Fruit fly (Drosophila melanogaster) whole organism, embryonic: ENCODE data around the gene CG44000.
A peak's percentile ranks its signal among the peaks of the same experiment; 100 is the strongest.

Experiments
- Atf-2 ChIP-seq: fragments of 200-800 bp; sonication (Bioruptor generic); optimal IDR thresholded peaks from 2 replicates; lab custom pipeline; 2016; ENCODE audit warnings: missing biosample characterization, missing genetic modification characterization
- CG10147 ChIP-seq: fragments of 200-800 bp; sonication (Bioruptor generic); optimal IDR thresholded peaks from 2 replicates; lab custom pipeline; 2019; ENCODE audit warnings: missing biosample characterization, mild to moderate bottlenecking, missing genetic modification characterization, moderate library complexity
- CG10366 ChIP-seq: fragments of 200-800 bp; sonication (Bioruptor generic); IDR thresholded peaks from 2 replicates; pipeline ENCODE4 v1.3.6; 2022; ENCODE audit warnings: missing biosample characterization, missing genetic modification characterization
- CG1233 ChIP-seq: fragments of 200-800 bp; sonication (Bioruptor generic); optimal IDR thresholded peaks from 4 replicates; lab custom pipeline; 2018; ENCODE audit warnings: missing biosample characterization, mild to moderate bottlenecking, missing genetic modification characterization
- CG17186 ChIP-seq: fragments of 200-800 bp; sonication (Bioruptor generic); optimal IDR thresholded peaks from 3 replicates; lab custom pipeline; 2017; ENCODE audit warnings: missing biosample characterization, missing genetic modification reagents, missing genetic modification characterization
- CG17612 ChIP-seq: fragments of 200-800 bp; sonication (Bioruptor generic); IDR thresholded peaks from 2 replicates; pipeline ENCODE4 v1.3.6; 2022; ENCODE audit warnings: missing biosample characterization, missing genetic modification characterization
- CG1832 ChIP-seq: fragments of 200-800 bp; sonication (Bioruptor generic); optimal IDR thresholded peaks from 2 replicates; lab custom pipeline; 2017; ENCODE audit warnings: missing biosample characterization, mild to moderate bottlenecking, missing genetic modification characterization, inconsistent platforms
- CG30020 ChIP-seq: fragments of 200-800 bp; optimal IDR thresholded peaks from 2 replicates; lab custom pipeline; 2019; ENCODE audit warnings: missing biosample characterization, mild to moderate bottlenecking, missing genetic modification characterization, moderate library complexity
- CG30403 ChIP-seq: fragments of 200-800 bp; sonication (Bioruptor generic); optimal IDR thresholded peaks from 3 replicates; lab custom pipeline; 2016; ENCODE audit warnings: missing biosample characterization, missing genetic modification characterization
- CG3065 ChIP-seq: fragments of 200-800 bp; sonication (Bioruptor generic); optimal IDR thresholded peaks from 2 replicates; lab custom pipeline; 2016; ENCODE audit warnings: missing biosample characterization, missing genetic modification characterization
- CG3281 ChIP-seq: fragments of 200-800 bp; sonication (Bioruptor generic); optimal IDR thresholded peaks from 3 replicates; lab custom pipeline; 2017; ENCODE audit warnings: missing biosample characterization, mild to moderate bottlenecking, missing genetic modification characterization
- CG34224 ChIP-seq: fragments of 200-800 bp; sonication (Bioruptor generic); IDR thresholded peaks from 3 replicates; pipeline ENCODE4 v1.3.6; 2022; ENCODE audit warnings: missing biosample characterization, missing genetic modification characterization; ENCODE audit not compliant: partially characterized antibody
- CG4854 ChIP-seq: fragments of 200-800 bp; sonication (Bioruptor generic); optimal IDR thresholded peaks from 2 replicates; lab custom pipeline; 2016; ENCODE audit warnings: missing biosample characterization, missing genetic modification characterization, inconsistent platforms
- CG6765 ChIP-seq: fragments of 200-800 bp; sonication (Bioruptor generic); optimal IDR thresholded peaks from 3 replicates; lab custom pipeline; 2017; ENCODE audit warnings: missing biosample characterization, mild to moderate bottlenecking, missing genetic modification characterization
- CG7987 ChIP-seq: fragments of 200-800 bp; sonication (Bioruptor generic); optimal IDR thresholded peaks from 2 replicates; lab custom pipeline; 2018; ENCODE audit warnings: missing biosample characterization, mild to moderate bottlenecking, missing genetic modification characterization, moderate library complexity
- CG9215 ChIP-seq: fragments of 200-800 bp; sonication (Bioruptor generic); IDR thresholded peaks from 2 replicates; pipeline ENCODE4 v1.3.6; 2022; ENCODE audit warnings: missing biosample characterization, missing genetic modification characterization
- CrebB ChIP-seq: fragments of 200-800 bp; sonication (Bioruptor generic); optimal IDR thresholded peaks from 3 replicates; lab custom pipeline; 2018; ENCODE audit warnings: missing biosample characterization, mild to moderate bottlenecking, missing genetic modification characterization
- Deaf1 ChIP-seq: fragments of 200-800 bp; optimal IDR thresholded peaks from 3 replicates; lab custom pipeline; 2019; ENCODE audit warnings: missing biosample characterization, mild to moderate bottlenecking, missing genetic modification characterization, moderate library complexity
- E2f1 ChIP-seq: fragments of 200-800 bp; sonication (Bioruptor generic); IDR thresholded peaks from 2 replicates; pipeline ENCODE4 v1.3.6; 2022; ENCODE audit warnings: missing biosample characterization, missing genetic modification characterization
- ERR ChIP-seq: fragments of 200-800 bp; sonication (Bioruptor generic); optimal IDR thresholded peaks from 2 replicates; lab custom pipeline; 2016; ENCODE audit warnings: missing biosample characterization, missing genetic modification characterization
- Ets65A ChIP-seq: fragments of 200-800 bp; sonication (Bioruptor generic); peaks from one replicate; lab custom pipeline; 2016; ENCODE audit warnings: missing biosample characterization, missing genetic modification characterization
- NC2β ChIP-seq: fragments of 200-800 bp; sonication (Bioruptor generic); optimal IDR thresholded peaks from 2 replicates; lab custom pipeline; 2016; ENCODE audit warnings: missing biosample characterization, missing genetic modification characterization
- Neu2 ChIP-seq: fragments of 200-800 bp; sonication (Bioruptor generic); optimal IDR thresholded peaks from 3 replicates; lab custom pipeline; 2016; ENCODE audit warnings: missing biosample characterization, missing genetic modification characterization, borderline replicate concordance
- Oli ChIP-seq: fragments of 200-800 bp; sonication (Bioruptor generic); optimal IDR thresholded peaks from 2 replicates; lab custom pipeline; 2018; ENCODE audit warnings: missing biosample characterization, mild to moderate bottlenecking, missing genetic modification characterization, moderate library complexity
- Ptx1 ChIP-seq: fragments of 200-800 bp; sonication (Bioruptor generic); IDR thresholded peaks from 2 replicates; pipeline ENCODE4 v1.3.6; 2022; ENCODE audit warnings: missing biosample characterization, missing genetic modification characterization
- Spps ChIP-seq: fragments of 200-800 bp; sonication (Bioruptor generic); optimal IDR thresholded peaks from 2 replicates; lab custom pipeline; 2018; ENCODE audit warnings: missing biosample characterization, mild to moderate bottlenecking, missing genetic modification characterization
- Ssrp ChIP-seq: fragments of 200-800 bp; sonication (Bioruptor generic); optimal IDR thresholded peaks from 2 replicates; lab custom pipeline; 2018; ENCODE audit warnings: missing biosample characterization, mild to moderate bottlenecking, missing genetic modification characterization, moderate library complexity
- Usf ChIP-seq: fragments of 200-800 bp; sonication (Bioruptor generic); optimal IDR thresholded peaks from 2 replicates; lab custom pipeline; 2017; ENCODE audit warnings: missing genotype, missing biosample characterization, missing genetic modification characterization
- Xbp1 ChIP-seq: fragments of 200-800 bp; sonication (Bioruptor generic); optimal IDR thresholded peaks from 3 replicates; lab custom pipeline; 2016; ENCODE audit warnings: missing biosample characterization, mild to moderate bottlenecking, missing genetic modification characterization
- ac ChIP-seq: fragments of 200-800 bp; sonication (Bioruptor generic); optimal IDR thresholded peaks from 3 replicates; lab custom pipeline; 2017; ENCODE audit warnings: missing biosample characterization, mild to moderate bottlenecking, missing genetic modification characterization
- ap ChIP-seq: fragments of 200-800 bp; sonication (Bioruptor generic); IDR thresholded peaks from 2 replicates; pipeline ENCODE4 v1.3.6; 2022; ENCODE audit warnings: missing biosample characterization, missing genetic modification characterization
- bcd ChIP-seq: fragments of 200-800 bp; sonication (Bioruptor generic); optimal IDR thresholded peaks from 2 replicates; lab custom pipeline; 2017; ENCODE audit warnings: missing biosample characterization, mild to moderate bottlenecking, missing genetic modification characterization
- bigmax ChIP-seq: fragments of 200-800 bp; sonication (Bioruptor generic); optimal IDR thresholded peaks from 2 replicates; lab custom pipeline; 2018; ENCODE audit warnings: missing biosample characterization, mild to moderate bottlenecking, missing genetic modification characterization
- chinmo ChIP-seq: fragments of 200-800 bp; sonication (Bioruptor generic); IDR thresholded peaks from 4 replicates; pipeline ENCODE4 v1.3.6; 2022; ENCODE audit warnings: missing biosample characterization, missing genetic modification characterization; ENCODE audit not compliant: partially characterized antibody
- chm ChIP-seq: fragments of 200-800 bp; sonication (Bioruptor generic); IDR thresholded peaks from 2 replicates; pipeline ENCODE4 v1.3.6; 2022; ENCODE audit warnings: missing biosample characterization, missing genetic modification characterization
- dysf ChIP-seq: fragments of 200-800 bp; sonication (Bioruptor generic); IDR thresholded peaks from 3 replicates; pipeline ENCODE4 v1.3.6; 2022; ENCODE audit warnings: missing biosample characterization, missing genetic modification characterization
- ftz-f1 ChIP-seq: fragments of 200-800 bp; sonication (Bioruptor generic); optimal IDR thresholded peaks from 2 replicates; lab custom pipeline; 2016; ENCODE audit warnings: missing biosample characterization, missing genetic modification characterization
- fu2 ChIP-seq: fragments of 200-800 bp; sonication (Bioruptor generic); optimal IDR thresholded peaks from 2 replicates; lab custom pipeline; 2016; ENCODE audit warnings: missing biosample characterization, missing genetic modification characterization
- gsb ChIP-seq: fragments of 200-800 bp; sonication (Bioruptor generic); IDR thresholded peaks from 2 replicates; pipeline ENCODE4 v1.3.6; 2022; ENCODE audit warnings: missing biosample characterization, missing genetic modification characterization
- ken ChIP-seq: fragments of 200-800 bp; sonication (Bioruptor generic); IDR thresholded peaks from 3 replicates; pipeline ENCODE4 v1.3.6; 2022; ENCODE audit warnings: missing biosample characterization, missing genetic modification characterization
- klu ChIP-seq: fragments of 200-800 bp; sonication (Bioruptor generic); IDR thresholded peaks from 2 replicates; pipeline ENCODE4 v1.3.6; 2022; ENCODE audit warnings: missing biosample characterization, missing genetic modification characterization
- kni ChIP-seq: fragments of 200-800 bp; sonication (Bioruptor generic); optimal IDR thresholded peaks from 3 replicates; lab custom pipeline; 2017; ENCODE audit warnings: mild to moderate bottlenecking, missing biosample characterization, missing genetic modification reagents, missing genetic modification characterization
- nmo ChIP-seq: fragments of 200-800 bp; sonication (Bioruptor generic); optimal IDR thresholded peaks from 2 replicates; lab custom pipeline; 2018; ENCODE audit warnings: missing biosample characterization, mild to moderate bottlenecking, missing genetic modification characterization, moderate library complexity
- prd ChIP-seq, 3 experiments: fragments of >200 bp in 2 of 3; fragments of 200-800 bp in 1 of 3; sonication (Bioruptor generic) in 1 of 3; optimal IDR thresholded peaks in 2 of 3; IDR thresholded peaks in 1 of 3; 2 replicates in 2 of 3; 3 replicates in 1 of 3; pipeline versions ENCODE4 v1.3.6 to Lab custom; 2017 to 2022; ENCODE audit warnings: missing biosample characterization in 1 of 3, missing genetic modification characterization in 1 of 3
- pum ChIP-seq: fragments of 200-800 bp; sonication (Bioruptor generic); optimal IDR thresholded peaks from 2 replicates; lab custom pipeline; 2016; ENCODE audit warnings: missing biosample characterization, missing genetic modification characterization
- sd ChIP-seq: fragments of 200-800 bp; sonication (Bioruptor generic); optimal IDR thresholded peaks from 3 replicates; lab custom pipeline; 2018; ENCODE audit warnings: missing biosample characterization, mild to moderate bottlenecking, missing genetic modification characterization, moderate library complexity
- tup ChIP-seq: fragments of 200-800 bp; sonication (Bioruptor generic); optimal IDR thresholded peaks from 2 replicates; lab custom pipeline; 2016; ENCODE audit warnings: missing biosample characterization, mild to moderate bottlenecking, missing genetic modification characterization, moderate library complexity
- zen2 ChIP-seq: fragments of 200-800 bp; sonication (Bioruptor generic); IDR thresholded peaks from 3 replicates; pipeline ENCODE4 v1.3.6; 2022; ENCODE audit warnings: missing biosample characterization, missing genetic modification characterization; ENCODE audit not compliant: partially characterized antibody

CG44000 gene

DNA sequence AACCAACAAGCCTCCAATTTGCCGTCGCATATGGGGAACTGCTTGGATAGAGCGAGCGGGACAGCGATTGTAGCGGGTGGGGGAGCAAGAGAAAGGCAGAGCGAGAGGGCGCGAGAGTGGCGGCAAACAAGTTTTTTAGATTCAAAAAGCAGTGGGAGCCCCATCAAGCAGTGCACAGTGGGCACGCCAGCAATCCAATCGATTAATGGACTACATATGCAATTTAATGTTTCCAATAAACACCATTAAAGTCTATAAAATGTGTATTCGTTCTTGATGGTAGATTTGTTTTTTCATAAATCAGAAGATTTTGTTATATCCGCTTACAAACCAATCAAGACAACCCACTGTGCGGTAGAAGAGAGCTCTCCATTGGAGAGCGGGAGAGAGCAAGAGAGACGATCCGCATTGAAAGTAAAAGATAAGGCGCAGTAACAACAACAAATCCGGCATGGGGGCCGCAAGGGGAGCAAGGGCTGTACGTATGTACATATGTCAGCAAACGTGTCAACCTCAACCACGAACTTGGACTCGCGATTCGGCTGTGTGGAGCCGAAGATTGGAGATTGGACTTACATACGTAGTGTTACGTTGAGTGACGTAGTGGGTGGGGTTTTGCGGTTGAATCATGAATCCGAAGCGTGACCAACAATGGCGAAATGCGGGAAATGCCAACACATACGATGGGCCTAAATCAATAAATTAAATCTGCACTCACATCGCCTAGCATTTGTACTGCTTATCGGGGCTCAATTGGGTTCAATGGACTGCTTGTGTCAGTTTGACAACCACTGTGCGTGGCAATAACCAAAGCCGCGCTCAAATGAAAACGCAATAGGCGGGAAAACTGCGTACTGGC, 45.4 kb upstream of the CG44000 start (continued):
- peak; percentile 98 for TF ChIP-seq gsb
- TF ChIP-seq ken (GFP tag; lab: Robert Waterston, UW) = peak; percentile 99
- TF ChIP-seq CG17612 = peak; percentile 98
- TF ChIP-seq Ets65A (GFP tag; lab: Kevin White, UChicago) = peak; percentile 100
- peak; percentile 88 for TF ChIP-seq ftz-f1 (GFP tag; lab: Kevin White, UChicago)
- peak; percentile 99 for TF ChIP-seq nmo
- TF ChIP-seq pum (GFP tag; lab: Kevin White, UChicago) = peak; percentile 99
- no peak for TF ChIP-seq prd (optimal IDR thresholded peaks at IDR 0.05; lab: Kevin White, UChicago)
- peak; percentile 99 for TF ChIP-seq prd (GFP tag; IDR thresholded peaks at IDR 0.05; lab: Robert Waterston, UW)
- TF ChIP-seq CG7987 (GFP tag; lab: Kevin White, UChicago) = peak; percentile 97
- peak; percentile 98 for TF ChIP-seq Spps (tag; lab: Kevin White, UChicago)
- TF ChIP-seq ERR (GFP tag; lab: Kevin White, UChicago) = peak; percentile 98
- TF ChIP-seq ac (GFP tag; lab: Kevin White, UChicago) = peak; percentile 97
- peak; percentile 98 for TF ChIP-seq Deaf1 (tag; lab: Kevin White, UChicago)
- peak; percentile 100 for TF ChIP-seq chm
- TF ChIP-seq E2f1 (GFP tag; lab: Robert Waterston, UW) = peak; percentile 99
- TF ChIP-seq CG10147 (GFP tag; lab: Kevin White, UChicago) = peak; percentile 97
- TF ChIP-seq bcd = peak; percentile 99
- TF ChIP-seq CG30020 (tag; lab: Kevin White, UChicago) = peak; percentile 88
- TF ChIP-seq CG17186 = peak; percentile 97
- peak; percentile 97 for TF ChIP-seq CG6765 (GFP tag; lab: Kevin White, UChicago)
- TF ChIP-seq chinmo (GFP tag; lab: Robert Waterston, UW) = no peak
- peak; percentile 94 for TF ChIP-seq Neu2 (GFP tag; lab: Kevin White, UChicago)
- TF ChIP-seq klu (GFP tag; lab: Robert Waterston, UW) = peak; percentile 98
- TF ChIP-seq dysf (GFP tag; lab: Robert Waterston, UW) = peak; percentile 99
- TF ChIP-seq tup (GFP tag; lab: Kevin White, UChicago) = peak; percentile 98
- TF ChIP-seq CG1832 = peak; percentile 95
- peak; percentile 99 for TF ChIP-seq CG30403 (GFP tag; lab: Kevin White, UChicago)
- peak; percentile 99 for TF ChIP-seq CG1233 (GFP tag; lab: Kevin White, UChicago)
- TF ChIP-seq ap (GFP tag; lab: Robert Waterston, UW) = peak; percentile 99
- TF ChIP-seq bigmax = peak; percentile 80
- TF ChIP-seq kni (GFP tag; lab: Kevin White, UChicago) = peak; percentile 96
- TF ChIP-seq CG3281 = peak; percentile 99
- peak; percentile 98 for TF ChIP-seq Usf (GFP tag; lab: Kevin White, UChicago)
- TF ChIP-seq Atf-2 (GFP tag; lab: Kevin White, UChicago) = peak; percentile 99
- peak; percentile 99 for TF ChIP-seq Oli (tag; lab: Kevin White, UChicago)
- peak; percentile 99 for TF ChIP-seq Ssrp (tag; lab: Kevin White, UChicago)
- TF ChIP-seq NC2β (GFP tag; lab: Kevin White, UChicago) = peak; percentile 99
- peak; percentile 43; the same call in 1 of the 3 replicates for TF ChIP-seq zen2 (GFP tag; lab: Robert Waterston, UW)
- TF ChIP-seq Xbp1 (GFP tag; lab: Kevin White, UChicago) = peak; percentile 99
- peak; percentile 99 for TF ChIP-seq CG10366 (GFP tag; lab: Robert Waterston, UW)
- no peak for TF ChIP-seq CG34224 (GFP tag; lab: Robert Waterston, UW)
- TF ChIP-seq CG4854 = peak; percentile 98
- TF ChIP-seq Ptx1 = peak; percentile 99
- TF ChIP-seq CrebB (tag; lab: Kevin White, UChicago) = peak; percentile 98
- peak; percentile 99 for TF ChIP-seq fu2 (GFP tag; lab: Kevin White, UChicago)
- TF ChIP-seq CG3065 (GFP tag; lab: Kevin White, UChicago) = peak; percentile 98
- peak; percentile 92 for TF ChIP-seq sd
- peak; percentile 98 for TF ChIP-seq CG9215 (GFP tag; lab: Robert Waterston, UW)
